Worm (Caenorhabditis elegans): ENCODE results near the gene fat-4.

DNA sequence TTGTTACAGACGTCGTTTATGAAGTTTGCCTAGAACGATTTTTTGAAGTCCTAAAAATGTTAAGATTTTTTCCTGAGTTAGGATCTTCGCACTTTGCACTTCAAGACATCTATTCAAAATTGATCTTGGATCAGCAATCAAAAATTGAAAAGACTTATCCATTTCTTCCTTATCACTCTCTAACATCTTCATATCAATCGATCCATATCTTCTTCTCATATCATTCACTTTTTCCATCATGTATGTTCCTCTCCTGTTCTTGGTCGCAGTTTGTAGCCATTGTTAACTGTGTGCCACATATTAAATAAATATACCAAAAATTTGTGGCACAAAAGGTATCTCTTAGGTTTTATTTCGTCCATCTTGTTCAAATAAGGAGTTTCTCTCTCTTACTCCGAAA lies 43.5 kb upstream of the fat-4 start:
- TF ChIP-seq ztf-29 (GFP tag; IDR thresholded peaks at IDR 0.05): no peak
- TF ChIP-seq tab-1 (GFP tag; IDR thresholded peaks at IDR 0.05): no peak
- TF ChIP-seq flt-1 (GFP tag; IDR thresholded peaks at IDR 0.05): no peak
